Fruit fly (Drosophila melanogaster) whole organism, wandering third instar larva: ENCODE data around the gene Irbp18.

Experiments used
- Hr83 ChIP-seq: fragments of 200-300 bp; sonication (Bioruptor generic); optimal IDR thresholded peaks from 2 replicates; lab custom pipeline; 2016; ENCODE audit warnings: missing biosample characterization, mild to moderate bottlenecking, missing genetic modification characterization, moderate library complexity; ENCODE audit not compliant: poor library complexity, severe bottlenecking
- N ChIP-seq: fragments of >200 bp; optimal IDR thresholded peaks from 2 replicates; lab custom pipeline; 2018; ENCODE audit warnings: missing biosample characterization, missing external identifiers, missing genetic modification characterization
- br ChIP-seq: fragments of 200-800 bp; sonication (Bioruptor generic); optimal IDR thresholded peaks from 2 replicates; lab custom pipeline; 2016; ENCODE audit warnings: missing biosample characterization, missing genetic modification characterization
- h ChIP-seq: fragments of 200-800 bp; sonication (Bioruptor generic); optimal IDR thresholded peaks from 3 replicates; lab custom pipeline; 2016; ENCODE audit warnings: missing biosample characterization, mild to moderate bottlenecking, missing genetic modification characterization
- lola ChIP-seq: fragments of >200 bp; optimal IDR thresholded peaks from 2 replicates; lab custom pipeline; 2017; ENCODE audit warnings: missing biosample characterization, missing genetic modification characterization
- woc ChIP-seq: sonication (Bioruptor generic); optimal IDR thresholded peaks from 2 replicates; lab custom pipeline; 2016; ENCODE audit warnings: missing biosample characterization, mild to moderate bottlenecking, missing genetic modification characterization

- TF ChIP-seq N (GFP tag; lab: Kevin White, UChicago) (no peak), woc (GFP tag; lab: Kevin White, UChicago) (peak; percentile 76), h (GFP tag; lab: Kevin White, UChicago) (peak; percentile 77), br (peak; percentile 66), lola (GFP tag; lab: Kevin White, UChicago) (no peak), Hr83 (GFP tag; lab: Kevin White, UChicago) (peak; percentile 38)
These were observed 4.9 kb downstream of the Irbp18 start, which contains the start of gene JIL-1 for dm6 chr3L:11093046-11093520.
